Worm (Caenorhabditis elegans) whole organism, early embryonic: ENCODE data around the gene F07G6.5.

ENCODE experiments used
- B0310.2 ChIP-seq: sonication (generic microtip); optimal IDR thresholded peaks from 2 replicates; lab custom pipeline; 2016; ENCODE audit warnings: mild to moderate bottlenecking, missing genetic modification characterization, missing compliant biosample characterization
- aly-1 ChIP-seq: sonication (generic microtip); optimal IDR thresholded peaks from 2 replicates; lab custom pipeline; 2016; ENCODE audit warnings: missing genetic modification characterization, missing compliant biosample characterization
- ama-1 ChIP-seq: fragments of 150-350 bp; optimal IDR thresholded peaks from 2 replicates; lab custom pipeline; 2014
- ceh-13 ChIP-seq: fragments of 200-800 bp; sonication (Bioruptor generic); optimal IDR thresholded peaks from 2 replicates; lab custom pipeline; 2018; ENCODE audit warnings: mild to moderate bottlenecking, missing genetic modification characterization, missing compliant biosample characterization
- ceh-36 ChIP-seq: sonication (generic microtip); optimal IDR thresholded peaks from 2 replicates; lab custom pipeline; 2016; ENCODE audit warnings: missing genetic modification characterization, inconsistent platforms, missing compliant biosample characterization
- ets-7 ChIP-seq: sonication (generic microtip); optimal IDR thresholded peaks from 2 replicates; lab custom pipeline; 2016; ENCODE audit warnings: missing genotype, missing genetic modification characterization, missing compliant biosample characterization
- flt-1 ChIP-seq: fragments of 200-800 bp; sonication (Bioruptor generic); IDR thresholded peaks from 2 replicates; pipeline ENCODE4 v1.3.6; 2022; ENCODE audit warnings: missing genetic modification characterization, missing compliant biosample characterization
- hmbx-1 ChIP-seq: sonication (generic microtip); optimal IDR thresholded peaks from 2 replicates; lab custom pipeline; 2016; ENCODE audit warnings: mild to moderate bottlenecking, missing genetic modification characterization, missing compliant biosample characterization
- hmg-4 ChIP-seq: fragments of 200-800 bp; sonication (Bioruptor generic); optimal IDR thresholded peaks from 2 replicates; lab custom pipeline; 2018; ENCODE audit warnings: mild to moderate bottlenecking, missing genetic modification characterization, missing compliant biosample characterization
- scrt-1 ChIP-seq: fragments of 200-800 bp; sonication (Bioruptor generic); IDR thresholded peaks from 2 replicates; pipeline ENCODE4 v1.3.6; 2022; ENCODE audit warnings: missing genetic modification characterization, missing compliant biosample characterization
- sea-1 ChIP-seq: fragments of 200-800 bp; sonication (Bioruptor generic); conservative IDR thresholded peaks from 2 replicates; pipeline ENCODE4 v1.3.6; 2022; ENCODE audit warnings: missing genetic modification characterization, missing compliant biosample characterization
- tbx-11 ChIP-seq: fragments of 200-800 bp; sonication (Bioruptor generic); IDR thresholded peaks from 2 replicates; pipeline ENCODE4 v1.3.6; 2022; ENCODE audit warnings: missing genetic modification characterization, missing compliant biosample characterization
- tbx-37 ChIP-seq: fragments of 200-800 bp; sonication (Bioruptor generic); conservative IDR thresholded peaks from 2 replicates; pipeline ENCODE4 v1.3.6; 2022; ENCODE audit warnings: missing genetic modification reagents, missing genetic modification characterization, missing compliant biosample characterization

DNA sequence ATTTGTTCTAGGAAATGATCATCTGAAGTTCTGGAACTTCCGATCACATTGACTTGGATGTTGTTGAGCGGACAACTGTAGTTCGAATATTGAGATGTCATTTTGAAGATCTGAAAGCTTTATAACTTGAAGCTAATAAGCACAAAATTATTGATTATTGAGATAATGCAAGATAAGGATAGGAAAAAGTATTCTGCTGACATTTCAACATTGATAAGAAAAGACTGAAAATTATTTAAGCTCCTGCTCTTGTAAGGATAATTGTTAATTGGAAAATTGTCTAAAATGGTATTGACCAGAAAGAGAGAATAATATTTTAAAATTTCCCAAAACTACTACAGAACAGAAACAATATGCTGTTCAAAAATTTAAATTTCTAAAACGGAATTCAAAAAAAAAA lies 32.4 kb downstream of the F07G6.5 start, which contains the start of gene tbx-31:
- no peak for TF ChIP-seq tbx-37
- no peak for TF ChIP-seq hmbx-1
- TF ChIP-seq flt-1 (GFP tag; lab: Robert Waterston, UW) = no peak
- no peak for TF ChIP-seq ets-7 (tag; lab: Kevin White, UChicago)
- TF ChIP-seq ama-1 (lab: Kevin White, UChicago) = no peak
- TF ChIP-seq aly-1 (tag; lab: Kevin White, UChicago) = no peak
- no peak for TF ChIP-seq tbx-11
- no peak for TF ChIP-seq ceh-36 (tag; lab: Kevin White, UChicago)
- TF ChIP-seq ceh-13 = no peak
- no peak for TF ChIP-seq B0310.2
- no peak for TF ChIP-seq hmg-4 (GFP tag; lab: Kevin White, UChicago)
- TF ChIP-seq scrt-1 (GFP tag; lab: Robert Waterston, UW) = no peak
- TF ChIP-seq sea-1 = no peak
